Comparison of ENCODE assay signal across 4 worm cellular contexts in genomic region chrX:15233684-15234083, ce11.
TF ChIP-seq lines count a peak whose summit lies in the region.

No protein-coding gene starts in this region.

TF ChIP-seq in whole organism, L1 larva, 84 proteins besides CTCF, POLR2A, EP300 and RAD21:
- TF ChIP-seq snu-23 (GFP tag; optimal IDR thresholded peaks at IDR 0.05; lab: Kevin White, UChicago) = peak; percentile 20
- TF ChIP-seq ceh-90 (tag; optimal IDR thresholded peaks at IDR 0.05; lab: Kevin White, UChicago) = no peak
- no peak for TF ChIP-seq xbp-1 (tag; optimal IDR thresholded peaks at IDR 0.05; lab: Kevin White, UChicago)
- TF ChIP-seq ztf-4 (tag; optimal IDR thresholded peaks at IDR 0.05; lab: Kevin White, UChicago) = no peak
- no peak for TF ChIP-seq skn-1 (tag; optimal IDR thresholded peaks at IDR 0.05; lab: Kevin White, UChicago)
- peak; percentile 50 for TF ChIP-seq blmp-1 (tag; optimal IDR thresholded peaks at IDR 0.05; lab: Kevin White, UChicago)
- TF ChIP-seq nhr-84 (tag; optimal IDR thresholded peaks at IDR 0.05; lab: Kevin White, UChicago) = no peak
- TF ChIP-seq nhr-85 (tag; lab: Kevin White, UChicago) = peak; percentile 60
- peak; percentile 56 for TF ChIP-seq lin-14 (GFP tag; optimal IDR thresholded peaks at IDR 0.05; lab: Kevin White, UChicago)
- TF ChIP-seq nhr-12 (tag; optimal IDR thresholded peaks at IDR 0.05; lab: Kevin White, UChicago) = no peak
- peak in 1 of 2 experiments; percentile 9 for TF ChIP-seq lin-35 (GFP tag; optimal IDR thresholded peaks at IDR 0.05; lab: Kevin White, UChicago)
- no peak for TF ChIP-seq unc-62 (GFP tag; optimal IDR thresholded peaks at IDR 0.05; lab: Kevin White, UChicago)

TF ChIP-seq in whole organism, L2 larva, 48 proteins besides CTCF, POLR2A, EP300 and RAD21:
- TF ChIP-seq nhr-129 (tag; optimal IDR thresholded peaks at IDR 0.05; lab: Kevin White, UChicago) = peak; percentile 23
- TF ChIP-seq ama-1 (optimal IDR thresholded peaks at IDR 0.05; lab: Kevin White, UChicago) = no peak

TF ChIP-seq in whole organism, L4 larva, 104 proteins besides CTCF, POLR2A, EP300 and RAD21:
- TF ChIP-seq hif-1 (tag; optimal IDR thresholded peaks at IDR 0.05; lab: Kevin White, UChicago) = no peak
- peak in 1 of 2 experiments; percentile 46 for TF ChIP-seq unc-62 (GFP tag; optimal IDR thresholded peaks at IDR 0.05 in 1 of 2; lab: Kevin White, UChicago)
- TF ChIP-seq unc-62 (tag; optimal IDR thresholded peaks at IDR 0.05; lab: Kevin White, UChicago) = no peak
- TF ChIP-seq nhr-28 (tag; optimal IDR thresholded peaks at IDR 0.05; lab: Kevin White, UChicago) = peak; percentile 7
- TF ChIP-seq daf-16 (GFP tag; optimal IDR thresholded peaks at IDR 0.05; lab: Kevin White, UChicago) = no peak
- TF ChIP-seq daf-16 (tag; optimal IDR thresholded peaks at IDR 0.05; lab: Kevin White, UChicago) = peak; percentile 44
- no peak for TF ChIP-seq lir-3 (tag; optimal IDR thresholded peaks at IDR 0.05; lab: Kevin White, UChicago)
- TF ChIP-seq egl-27 (tag; optimal IDR thresholded peaks at IDR 0.05; lab: Kevin White, UChicago) = no peak
- TF ChIP-seq zip-2 (tag; optimal IDR thresholded peaks at IDR 0.05; lab: Kevin White, UChicago) = no peak

TF ChIP-seq in whole organism, late embryonic, 69 proteins besides CTCF, POLR2A, EP300 and RAD21:
- no peak for TF ChIP-seq ceh-24 (tag; optimal IDR thresholded peaks at IDR 0.05; lab: Kevin White, UChicago)
- peak; percentile 14 for TF ChIP-seq unc-42 (tag; optimal IDR thresholded peaks at IDR 0.05; lab: Kevin White, UChicago)

Comparison
In these comparisons a context has a peak if more than half of its experiments do, and no peak if none do; other contexts are left out.
1. Of the 29 proteins assayed by ChIP-seq in both whole organism, L4 larva and whole organism, L1 larva: peak only in whole organism, L4 larva: nhr-28; only in whole organism, L1 larva: none; in both: none; in neither: 27; mixed calls (peak in some experiments, not most) for 1.